Fruit fly (Drosophila melanogaster): ENCODE measurements around the gene CG14561.

DNA sequence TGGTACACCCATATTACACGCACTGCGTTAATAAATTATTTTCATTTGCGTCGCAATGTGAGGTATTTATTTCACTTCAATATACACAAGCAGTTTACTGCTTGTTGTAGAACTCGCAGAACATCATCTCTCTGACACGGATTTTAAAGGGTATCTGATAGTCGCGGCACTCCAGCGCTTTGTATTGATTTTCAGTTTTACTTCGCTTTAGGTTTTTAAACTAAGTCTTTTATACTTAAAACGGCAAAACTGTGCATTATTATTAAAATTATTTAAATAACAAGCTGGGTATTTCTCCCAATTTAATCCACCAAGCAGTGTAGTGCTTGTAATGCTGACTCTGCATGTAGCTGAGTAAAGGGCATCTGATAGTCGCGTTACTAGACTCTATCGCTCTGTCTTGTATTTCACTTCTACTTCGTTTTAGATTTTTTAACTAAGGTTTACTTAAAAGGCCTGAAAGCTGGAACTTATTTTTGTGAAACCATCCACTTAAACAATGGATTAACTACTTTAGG, 17.5 kb downstream of the CG14561 start:
- TF ChIP-seq CG8478 (optimal IDR thresholded peaks at IDR 0.05), result no peak
- TF ChIP-seq CTCF (optimal IDR thresholded peaks at IDR 0.05), result no peak
